Worm (Caenorhabditis elegans) whole organism, L2 larva: ENCODE results near the gene ugt-9.

ENCODE experiments used
- ama-1 ChIP-seq: fragments of 150-350 bp; optimal IDR thresholded peaks from 2 replicates; lab custom pipeline; 2018; ENCODE audit warnings: inconsistent platforms
- blmp-1 ChIP-seq: sonication (generic microtip); optimal IDR thresholded peaks from 2 replicates; lab custom pipeline; 2017; ENCODE audit warnings: missing genetic modification characterization, mild to moderate bottlenecking, missing compliant biosample characterization, antibody characterized with exemption, moderate library complexity; ENCODE audit not compliant: insufficient read depth
- elt-1 ChIP-seq: fragments of 150-350 bp; optimal IDR thresholded peaks from 2 replicates; lab custom pipeline; 2014; ENCODE audit warnings: missing biosample characterization, missing genetic modification characterization
- fos-1 ChIP-seq: fragments of 150-350 bp; optimal IDR thresholded peaks from 2 replicates; lab custom pipeline; 2014; ENCODE audit warnings: missing biosample characterization, missing genetic modification characterization
- lin-13 ChIP-seq: fragments of 150-350 bp; optimal IDR thresholded peaks from 2 replicates; lab custom pipeline; 2014; ENCODE audit warnings: missing biosample characterization, missing genetic modification reagents, missing genetic modification characterization
- lin-39 ChIP-seq: fragments of 150-350 bp; optimal IDR thresholded peaks from 2 replicates; lab custom pipeline; 2014; ENCODE audit warnings: missing biosample characterization, missing genetic modification reagents, missing genetic modification characterization
- lsy-2 ChIP-seq, 2 experiments: fragments of 150-350 bp in 1 of 2; sonication (generic microtip) in 1 of 2; optimal IDR thresholded peaks; 2 replicates each; lab custom pipeline; 2014 to 2017; ENCODE audit warnings: missing biosample characterization in 2 of 2, missing genetic modification characterization in 2 of 2
- nhr-11 ChIP-seq: fragments of 150-350 bp; optimal IDR thresholded peaks from 2 replicates; lab custom pipeline; 2014; ENCODE audit warnings: missing biosample characterization, missing genetic modification characterization
- nhr-23 ChIP-seq: fragments of 150-350 bp; optimal IDR thresholded peaks from 2 replicates; lab custom pipeline; 2014; ENCODE audit warnings: missing biosample characterization, missing genetic modification reagents, missing genetic modification characterization
- unc-39 ChIP-seq: fragments of 150-350 bp; optimal IDR thresholded peaks from 2 replicates; lab custom pipeline; 2014; ENCODE audit warnings: missing biosample characterization, missing genetic modification characterization
- ztf-1 ChIP-seq: fragments of 200-800 bp; sonication (Bioruptor generic); conservative IDR thresholded peaks from 2 replicates; pipeline ENCODE4 v1.3.6; 2022; ENCODE audit warnings: missing genetic modification characterization, missing compliant biosample characterization

DNA sequence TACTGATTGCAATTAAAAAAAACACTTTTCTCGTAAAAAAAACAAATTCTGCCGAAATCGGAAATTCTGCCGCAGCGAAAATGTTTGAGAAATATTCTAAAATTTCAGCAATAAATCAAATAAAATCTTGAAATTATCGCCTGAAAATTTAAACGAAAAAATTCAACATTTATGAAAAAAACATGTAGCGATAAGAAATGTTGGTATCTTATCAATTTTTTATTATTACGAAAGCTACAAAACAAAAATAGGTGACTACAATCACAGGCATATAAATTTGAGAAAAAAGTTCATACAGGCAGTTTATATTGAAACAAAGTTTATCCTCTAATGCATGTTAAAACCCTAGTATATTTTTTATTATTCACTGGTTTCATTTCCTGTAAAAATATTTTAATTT, 10.1 kb downstream of the ugt-9 start, which contains the start of gene ugt-14:
- no peak for TF ChIP-seq ama-1 (lab: Kevin White, UChicago)
- TF ChIP-seq lin-13 (GFP tag; lab: Kevin White, UChicago), result no peak
- TF ChIP-seq ztf-1 (GFP tag; lab: Robert Waterston, UW), result no peak
- TF ChIP-seq lsy-2 (tag; optimal IDR thresholded peaks at IDR 0.05; lab: Kevin White, UChicago), result no peak
- TF ChIP-seq nhr-23 (tag; lab: Kevin White, UChicago), result no peak
- no peak for TF ChIP-seq unc-39 (tag; lab: Kevin White, UChicago)
- TF ChIP-seq elt-1, result no peak
- no peak for TF ChIP-seq lin-39
- TF ChIP-seq blmp-1 (tag; lab: Kevin White, UChicago), result no peak
- TF ChIP-seq fos-1 (tag; lab: Kevin White, UChicago), result no peak
- TF ChIP-seq nhr-11, result no peak
